Worm (Caenorhabditis elegans) whole organism, early embryonic: ENCODE data around the gene F46G11.6.

Experiments
- F13C5.2 ChIP-seq: sonication (generic microtip); optimal IDR thresholded peaks from 2 replicates; lab custom pipeline; 2017; ENCODE audit warnings: mild to moderate bottlenecking, missing genetic modification characterization, inconsistent platforms, missing compliant biosample characterization
- aly-1 ChIP-seq: sonication (generic microtip); optimal IDR thresholded peaks from 2 replicates; lab custom pipeline; 2016; ENCODE audit warnings: missing genetic modification characterization, missing compliant biosample characterization
- ama-1 ChIP-seq: fragments of 150-350 bp; optimal IDR thresholded peaks from 2 replicates; lab custom pipeline; 2014
- ceh-13 ChIP-seq: fragments of 200-800 bp; sonication (Bioruptor generic); optimal IDR thresholded peaks from 2 replicates; lab custom pipeline; 2018; ENCODE audit warnings: mild to moderate bottlenecking, missing genetic modification characterization, missing compliant biosample characterization
- ets-7 ChIP-seq: sonication (generic microtip); optimal IDR thresholded peaks from 2 replicates; lab custom pipeline; 2016; ENCODE audit warnings: missing genotype, missing genetic modification characterization, missing compliant biosample characterization
- flt-1 ChIP-seq: fragments of 200-800 bp; sonication (Bioruptor generic); IDR thresholded peaks from 2 replicates; pipeline ENCODE4 v1.3.6; 2022; ENCODE audit warnings: missing genetic modification characterization, missing compliant biosample characterization
- hmbx-1 ChIP-seq: sonication (generic microtip); optimal IDR thresholded peaks from 2 replicates; lab custom pipeline; 2016; ENCODE audit warnings: mild to moderate bottlenecking, missing genetic modification characterization, missing compliant biosample characterization
- scrt-1 ChIP-seq: fragments of 200-800 bp; sonication (Bioruptor generic); IDR thresholded peaks from 2 replicates; pipeline ENCODE4 v1.3.6; 2022; ENCODE audit warnings: missing genetic modification characterization, missing compliant biosample characterization
- tbx-37 ChIP-seq: fragments of 200-800 bp; sonication (Bioruptor generic); conservative IDR thresholded peaks from 2 replicates; pipeline ENCODE4 v1.3.6; 2022; ENCODE audit warnings: missing genetic modification reagents, missing genetic modification characterization, missing compliant biosample characterization
- tra-4 ChIP-seq: sonication (generic microtip); optimal IDR thresholded peaks from 2 replicates; lab custom pipeline; 2017; ENCODE audit warnings: missing genetic modification characterization, missing compliant biosample characterization

ce11 chrX:5818176-5818575, 31.9 kb downstream of the F46G11.6 start:
- 0 out of 2 replicates have a peak, but pooled peaks have one; percentile 34 for TF ChIP-seq flt-1
- no peak for TF ChIP-seq hmbx-1 (tag; lab: Kevin White, UChicago)
- peak; percentile 29 for TF ChIP-seq F13C5.2 (tag; lab: Kevin White, UChicago)
- no peak for TF ChIP-seq ceh-13
- no peak for TF ChIP-seq tra-4 (tag; lab: Kevin White, UChicago)
- no peak for TF ChIP-seq ets-7 (tag; lab: Kevin White, UChicago)
- no peak for TF ChIP-seq aly-1
- TF ChIP-seq ama-1 (lab: Kevin White, UChicago), result no peak
- TF ChIP-seq tbx-37 (GFP tag; lab: Robert Waterston, UW), result no peak
- 0 out of 2 replicates have a peak, but pooled peaks have one; percentile 19 for TF ChIP-seq scrt-1 (GFP tag; lab: Robert Waterston, UW)
